Fruit fly (Drosophila melanogaster): ENCODE results near the gene Rap1.

The Rap1 gene

dm6 chr3L:1884652-1885051, 22.6 kb upstream of the Rap1 start, which contains the start of gene Aprt (continued):
- TF ChIP-seq CoRest (tag; optimal IDR thresholded peaks at IDR 0.05) (no peak), CG42726 (GFP tag; IDR thresholded peaks at IDR 0.05; ENCODE audit: partially characterized antibody) (no peak), NFAT (GFP tag; IDR thresholded peaks at IDR 0.05) (no peak), CG4424 (GFP tag; optimal IDR thresholded peaks at IDR 0.05) (no peak), Camta (GFP tag; optimal IDR thresholded peaks at IDR 0.05) (no peak), CG18011 (GFP tag; optimal IDR thresholded peaks at IDR 0.05) (peak; percentile 29), CG12299 (tag; optimal IDR thresholded peaks at IDR 0.05) (no peak), Side (GFP tag; optimal IDR thresholded peaks at IDR 0.05) (no peak), CG10654 (GFP tag; optimal IDR thresholded peaks at IDR 0.05) (no peak), nerfin-2 (GFP tag; IDR thresholded peaks at IDR 0.05; ENCODE audit: partially characterized antibody) (no peak), Dp (GFP tag; optimal IDR thresholded peaks at IDR 0.05) (peak; percentile 96), CG1832 (GFP tag; optimal IDR thresholded peaks at IDR 0.05) (no peak), CG16813 (GFP tag; IDR thresholded peaks at IDR 0.05; ENCODE audit: partially characterized antibody) (peak; percentile 66), CG12659 (GFP tag; optimal IDR thresholded peaks at IDR 0.05) (peak; percentile 13), CG15011 (GFP tag; optimal IDR thresholded peaks at IDR 0.05) (no peak), sens (GFP tag) (peak; percentile 72), CG30403 (GFP tag; optimal IDR thresholded peaks at IDR 0.05) (no peak), ind (GFP tag; optimal IDR thresholded peaks at IDR 0.05) (no peak), CG3838 (GFP tag; optimal IDR thresholded peaks at IDR 0.05) (no peak), CG14014 (GFP tag; IDR thresholded peaks at IDR 0.05) (no peak), CG17568 (GFP tag; optimal IDR thresholded peaks at IDR 0.05) (peak; percentile 2), CG11723 (GFP tag; optimal IDR thresholded peaks at IDR 0.05) (no peak), Spps (tag; optimal IDR thresholded peaks at IDR 0.05) (no peak), bbx (GFP tag; IDR thresholded peaks at IDR 0.05; ENCODE audit: partially characterized antibody) (peak; percentile 81), D19A (tag; optimal IDR thresholded peaks at IDR 0.05) (no peak), zen2 (GFP tag; IDR thresholded peaks at IDR 0.05; ENCODE audit: partially characterized antibody) (peak; percentile 76), Optix (GFP tag; IDR thresholded peaks at IDR 0.05) (no peak), CG15514 (GFP tag; optimal IDR thresholded peaks at IDR 0.05) (peak; percentile 71), ara (GFP tag; IDR thresholded peaks at IDR 0.05) (no peak), CG2116 (GFP tag; optimal IDR thresholded peaks at IDR 0.05) (peak; percentile 37), Mrtf (GFP tag; IDR thresholded peaks at IDR 0.05) (no peak), Dfd (GFP tag; optimal IDR thresholded peaks at IDR 0.05) (no peak), Dek (tag; optimal IDR thresholded peaks at IDR 0.05) (no peak), ato (GFP tag; IDR thresholded peaks at IDR 0.05; ENCODE audit: partially characterized antibody) (peak; percentile 63), Rx (GFP tag; IDR thresholded peaks at IDR 0.05) (no peak), wek (GFP tag; optimal IDR thresholded peaks at IDR 0.05) (no peak), CG15073 (GFP tag; optimal IDR thresholded peaks at IDR 0.05) (no peak), abd-A (tag; optimal IDR thresholded peaks at IDR 0.05) (no peak), ftz-f1 (GFP tag; optimal IDR thresholded peaks at IDR 0.05) (peak; percentile 81), ssp (GFP tag; IDR thresholded peaks at IDR 0.05) (no peak), CG9797 (GFP tag; optimal IDR thresholded peaks at IDR 0.05) (peak; percentile 50), Eip74EF (GFP tag; optimal IDR thresholded peaks at IDR 0.05) (peak in 1 of 2 experiments; percentile 10), CG32772 (GFP tag; IDR thresholded peaks at IDR 0.05) (no peak), CG1647 (GFP tag; optimal IDR thresholded peaks at IDR 0.05) (no peak), CG13894 (tag; optimal IDR thresholded peaks at IDR 0.05) (peak; percentile 19), CG31388 (GFP tag; optimal IDR thresholded peaks at IDR 0.05) (no peak), Doc3 (GFP tag; IDR thresholded peaks at IDR 0.05; ENCODE audit: partially characterized antibody) (peak; percentile 73), CG7556 (GFP tag; optimal IDR thresholded peaks at IDR 0.05) (no peak), CG9727 (GFP tag; optimal IDR thresholded peaks at IDR 0.05) (peak; percentile 17), CG11696 (GFP tag; IDR thresholded peaks at IDR 0.05) (no peak), kah (GFP tag; optimal IDR thresholded peaks at IDR 0.05) (peak; percentile 98)

Data from whole organism, embryonic.